Fruit fly (Drosophila melanogaster): Measurements from ENCODE around the gene ens.

Gene ens

dm6 chr3L:4102496-4103257, 31.7 kb downstream of the ens start, which contains the start of gene CG14995:
Gene CG14995, minus strand, starts transcription at chr3L:4103256.
- TF ChIP-seq Myc (optimal IDR thresholded peaks at IDR 0.05) (no peak), h (optimal IDR thresholded peaks at IDR 0.05) (no peak), Sin3A (optimal IDR thresholded peaks at IDR 0.05) (no peak), insv (optimal IDR thresholded peaks at IDR 0.05) (no peak), psq (optimal IDR thresholded peaks at IDR 0.05) (no peak), ttk (optimal IDR thresholded peaks at IDR 0.05) (no peak)

- no peak for TF ChIP-seq psq (optimal IDR thresholded peaks at IDR 0.05)
- no peak for TF ChIP-seq Myc (optimal IDR thresholded peaks at IDR 0.05)
- TF ChIP-seq Sin3A (optimal IDR thresholded peaks at IDR 0.05), result no peak
These were observed 35.2 kb downstream of the ens start for dm6 chr3L:4099194-4099593.

dm6 chr3L:4096546-4096945, 37.8 kb downstream of the ens start:
- no peak for TF ChIP-seq psq (optimal IDR thresholded peaks at IDR 0.05)
- no peak for TF ChIP-seq insv (optimal IDR thresholded peaks at IDR 0.05)
- TF ChIP-seq ttk (optimal IDR thresholded peaks at IDR 0.05), result no peak
- TF ChIP-seq Myc (optimal IDR thresholded peaks at IDR 0.05), result no peak
- no peak for TF ChIP-seq h (optimal IDR thresholded peaks at IDR 0.05)
- TF ChIP-seq Sin3A (optimal IDR thresholded peaks at IDR 0.05), result no peak

dm6 chr3L:4092705-4093257, 41.6 kb downstream of the ens start, which contains the start of gene CG14990:
Gene CG14990, plus strand, starts transcription at chr3L:4093207.
- TF ChIP-seq psq (optimal IDR thresholded peaks at IDR 0.05) (no peak), Sin3A (optimal IDR thresholded peaks at IDR 0.05) (no peak), ttk (optimal IDR thresholded peaks at IDR 0.05) (no peak), insv (optimal IDR thresholded peaks at IDR 0.05) (no peak), h (optimal IDR thresholded peaks at IDR 0.05) (no peak), Myc (optimal IDR thresholded peaks at IDR 0.05) (no peak)

- TF ChIP-seq Sin3A (optimal IDR thresholded peaks at IDR 0.05) (no peak), ttk (optimal IDR thresholded peaks at IDR 0.05) (no peak), h (optimal IDR thresholded peaks at IDR 0.05) (no peak), Myc (optimal IDR thresholded peaks at IDR 0.05) (no peak), psq (optimal IDR thresholded peaks at IDR 0.05) (no peak), insv (optimal IDR thresholded peaks at IDR 0.05) (no peak)
These were observed 45.6 kb downstream of the ens start, which contains the start of gene Gad1 for dm6 chr3L:4088694-4089190. Gene Gad1, minus strand, starts transcription at chr3L:4088744.

dm6 chr3L:4087281-4087680, 47.1 kb downstream of the ens start, which contains the start of gene CG14989:
Gene CG14989, plus strand, starts transcription at chr3L:4087581.
- TF ChIP-seq psq (optimal IDR thresholded peaks at IDR 0.05) (no peak), h (optimal IDR thresholded peaks at IDR 0.05) (no peak), Sin3A (optimal IDR thresholded peaks at IDR 0.05) (no peak), Myc (optimal IDR thresholded peaks at IDR 0.05) (no peak), ttk (optimal IDR thresholded peaks at IDR 0.05) (no peak), insv (optimal IDR thresholded peaks at IDR 0.05) (no peak)

dm6 chr3L:4085867-4086266, 48.5 kb downstream of the ens start:
- TF ChIP-seq h (optimal IDR thresholded peaks at IDR 0.05), result no peak
- no peak for TF ChIP-seq Sin3A (optimal IDR thresholded peaks at IDR 0.05)
- no peak for TF ChIP-seq psq (optimal IDR thresholded peaks at IDR 0.05)

- no peak for TF ChIP-seq Sin3A (optimal IDR thresholded peaks at IDR 0.05)
- no peak for TF ChIP-seq h (optimal IDR thresholded peaks at IDR 0.05)
- TF ChIP-seq Myc (optimal IDR thresholded peaks at IDR 0.05), result no peak
- TF ChIP-seq ttk (optimal IDR thresholded peaks at IDR 0.05), result no peak
- no peak for TF ChIP-seq psq (optimal IDR thresholded peaks at IDR 0.05)
- TF ChIP-seq insv (optimal IDR thresholded peaks at IDR 0.05), result no peak
These were observed 50.9 kb downstream of the ens start for dm6 chr3L:4083442-4083841.

dm6 chr3L:4081243-4081642, 53.1 kb downstream of the ens start:
- TF ChIP-seq insv (optimal IDR thresholded peaks at IDR 0.05) (no peak), Myc (optimal IDR thresholded peaks at IDR 0.05) (no peak), psq (optimal IDR thresholded peaks at IDR 0.05) (no peak), ttk (optimal IDR thresholded peaks at IDR 0.05) (no peak), h (optimal IDR thresholded peaks at IDR 0.05) (no peak), Sin3A (optimal IDR thresholded peaks at IDR 0.05) (no peak)

dm6 chr3L:4080278-4080677, 54.1 kb downstream of the ens start:
- TF ChIP-seq psq (optimal IDR thresholded peaks at IDR 0.05) (no peak), Sin3A (optimal IDR thresholded peaks at IDR 0.05) (no peak), h (optimal IDR thresholded peaks at IDR 0.05) (no peak), Myc (optimal IDR thresholded peaks at IDR 0.05) (no peak), ttk (optimal IDR thresholded peaks at IDR 0.05) (no peak), insv (optimal IDR thresholded peaks at IDR 0.05) (no peak)

dm6 chr3L:4076907-4077306, 57.4 kb downstream of the ens start:
- TF ChIP-seq ttk (optimal IDR thresholded peaks at IDR 0.05) (no peak), Sin3A (optimal IDR thresholded peaks at IDR 0.05) (no peak), h (optimal IDR thresholded peaks at IDR 0.05) (no peak), psq (optimal IDR thresholded peaks at IDR 0.05) (no peak), insv (optimal IDR thresholded peaks at IDR 0.05) (no peak), Myc (optimal IDR thresholded peaks at IDR 0.05) (no peak)

dm6 chr3L:4073755-4074154, 60.6 kb downstream of the ens start, which contains the start of gene Faa:
Gene Faa, minus strand, starts transcription at chr3L:4073954.
- TF ChIP-seq psq (optimal IDR thresholded peaks at IDR 0.05) (no peak), ttk (optimal IDR thresholded peaks at IDR 0.05) (no peak), Sin3A (optimal IDR thresholded peaks at IDR 0.05) (no peak), h (optimal IDR thresholded peaks at IDR 0.05) (no peak), insv (optimal IDR thresholded peaks at IDR 0.05) (no peak), Myc (optimal IDR thresholded peaks at IDR 0.05) (no peak)

Data from Kc167 (cell line).